Worm (Caenorhabditis elegans): Measurements from ENCODE around the gene sqv-8.

Gene sqv-8

ce11 chrII:9601069-9601468 is 45.7 kb upstream of the sqv-8 start (continued):
- no peak for TF ChIP-seq nhr-76 (tag; optimal IDR thresholded peaks at IDR 0.05)
- no peak for TF ChIP-seq hmg-1.1 (GFP tag; IDR thresholded peaks at IDR 0.05)
- TF ChIP-seq cey-2 (tag; optimal IDR thresholded peaks at IDR 0.05; ENCODE audit: borderline replicate concordance, insufficient read depth): no peak
- TF ChIP-seq saeg-2 (GFP tag; IDR thresholded peaks at IDR 0.05): 0 out of 2 replicates have a peak, but pooled peaks have one; percentile 18
- TF ChIP-seq mxl-3 (GFP tag; optimal IDR thresholded peaks at IDR 0.05): peak; percentile 100
- peak in 1 of 2 experiments; percentile 60 for TF ChIP-seq lsy-2 (tag; optimal IDR thresholded peaks at IDR 0.05)
- peak; percentile 95 for TF ChIP-seq aha-1 (tag)
- TF ChIP-seq ZK546.5 (tag; optimal IDR thresholded peaks at IDR 0.05): no peak
- no peak for TF ChIP-seq T26A8.4 (GFP tag; IDR thresholded peaks at IDR 0.05)
- TF ChIP-seq attf-4 (tag; optimal IDR thresholded peaks at IDR 0.05): no peak
- TF ChIP-seq ceh-62 (tag; optimal IDR thresholded peaks at IDR 0.05): no peak
- TF ChIP-seq egl-43 (GFP tag; IDR thresholded peaks at IDR 0.05): no peak
- peak; percentile 74 for TF ChIP-seq nhr-10 (tag; optimal IDR thresholded peaks at IDR 0.05)
- peak; percentile 90 for TF ChIP-seq nhr-48 (tag; optimal IDR thresholded peaks at IDR 0.05)
- TF ChIP-seq ceh-32 (tag; optimal IDR thresholded peaks at IDR 0.05; ENCODE audit: poor library complexity): no peak
- peak; percentile 73 for TF ChIP-seq dve-1 (tag; optimal IDR thresholded peaks at IDR 0.05; ENCODE audit: insufficient read depth)
- no peak for TF ChIP-seq F44E2.7 (GFP tag; IDR thresholded peaks at IDR 0.05)
- no peak for TF ChIP-seq snpc-4 (tag; optimal IDR thresholded peaks at IDR 0.05)
- TF ChIP-seq tag-97 (GFP tag; IDR thresholded peaks at IDR 0.05): no peak

- TF ChIP-seq hlh-11 (tag; optimal IDR thresholded peaks at IDR 0.05) (peak; percentile 77), unc-62 (GFP tag; optimal IDR thresholded peaks at IDR 0.05 in 1 of 2) (peak in 1 of 2 experiments; percentile 54), unc-62 (tag; optimal IDR thresholded peaks at IDR 0.05) (no peak), hif-1 (tag; optimal IDR thresholded peaks at IDR 0.05) (peak in 1 of 2 experiments; percentile 42), nhr-11 (tag; optimal IDR thresholded peaks at IDR 0.05) (peak; percentile 82), set-16 (GFP tag; IDR thresholded peaks at IDR 0.05) (no peak), zfp-3 (GFP tag; conservative IDR thresholded peaks at IDR 0.05) (no peak), lsy-2 (tag; optimal IDR thresholded peaks at IDR 0.05) (peak; percentile 18 to 61), dmd-6 (GFP tag; IDR thresholded peaks at IDR 0.05) (peak; percentile 69), ztf-11 (tag; optimal IDR thresholded peaks at IDR 0.05) (no peak), daf-16 (GFP tag; optimal IDR thresholded peaks at IDR 0.05) (peak in 1 of 2 experiments; percentile 83), daf-16 (tag; optimal IDR thresholded peaks at IDR 0.05) (peak; percentile 62), mdl-1 (tag; optimal IDR thresholded peaks at IDR 0.05) (peak; percentile 79 to 83), unc-39 (tag; optimal IDR thresholded peaks at IDR 0.05) (no peak), cey-2 (tag; optimal IDR thresholded peaks at IDR 0.05; ENCODE audit: borderline replicate concordance, insufficient read depth) (peak; percentile 35), nhr-28 (tag; optimal IDR thresholded peaks at IDR 0.05) (peak; percentile 66), hlh-30 (tag; optimal IDR thresholded peaks at IDR 0.05; ENCODE audit: insufficient read depth) (peak; percentile 96), aha-1 (tag) (peak; percentile 94), mxl-3 (GFP tag; optimal IDR thresholded peaks at IDR 0.05) (peak; percentile 32), dve-1 (tag; optimal IDR thresholded peaks at IDR 0.05; ENCODE audit: insufficient read depth) (peak; percentile 79), mep-1 (tag; optimal IDR thresholded peaks at IDR 0.05) (peak; percentile 49)
Observed at ce11 chrII:9601679-9602078, 45.1 kb upstream of the sqv-8 start.

ce11 chrII:9602566-9602965 is 44.2 kb upstream of the sqv-8 start:
- TF ChIP-seq dve-1 (tag; optimal IDR thresholded peaks at IDR 0.05; ENCODE audit: insufficient read depth): peak; percentile 46
- TF ChIP-seq rbr-2 (tag; optimal IDR thresholded peaks at IDR 0.05): no peak
- TF ChIP-seq attf-4 (tag; optimal IDR thresholded peaks at IDR 0.05): no peak
- no peak for TF ChIP-seq daf-12 (tag; optimal IDR thresholded peaks at IDR 0.05)
- TF ChIP-seq spr-1 (tag; optimal IDR thresholded peaks at IDR 0.05): no peak
- TF ChIP-seq ZK546.5 (tag; optimal IDR thresholded peaks at IDR 0.05): no peak
- peak; percentile 89 for TF ChIP-seq aha-1 (tag)
- TF ChIP-seq mep-1 (tag; optimal IDR thresholded peaks at IDR 0.05): peak; percentile 4
- TF ChIP-seq lim-7 (GFP tag; IDR thresholded peaks at IDR 0.05): no peak
- no peak for TF ChIP-seq lin-13 (GFP tag; optimal IDR thresholded peaks at IDR 0.05)
- no peak for TF ChIP-seq spr-3 (GFP tag; optimal IDR thresholded peaks at IDR 0.05)
- no peak for TF ChIP-seq duxl-1 (tag; optimal IDR thresholded peaks at IDR 0.05; ENCODE audit: poor library complexity)
- TF ChIP-seq zfp-3 (GFP tag; conservative IDR thresholded peaks at IDR 0.05): no peak
- no peak for TF ChIP-seq dmd-6 (GFP tag; IDR thresholded peaks at IDR 0.05)
- no peak for TF ChIP-seq ZK337.2 (GFP tag; IDR thresholded peaks at IDR 0.05)
- no peak for TF ChIP-seq tra-1 (GFP tag; IDR thresholded peaks at IDR 0.05)
- no peak for TF ChIP-seq nhr-10 (tag; optimal IDR thresholded peaks at IDR 0.05)
- no peak for TF ChIP-seq pha-4 (GFP tag; IDR thresholded peaks at IDR 0.05)
- no peak for TF ChIP-seq pha-4 (tag; optimal IDR thresholded peaks at IDR 0.05)
- no peak for TF ChIP-seq zfp-2 (tag; optimal IDR thresholded peaks at IDR 0.05)
- no peak for TF ChIP-seq nhr-77 (tag; optimal IDR thresholded peaks at IDR 0.05)
- TF ChIP-seq Y5F2A.4 (GFP tag; optimal IDR thresholded peaks at IDR 0.05): no peak
